Worm (Caenorhabditis elegans) whole organism, young adult: ENCODE results near the gene eff-1.

Experiments used
- B0035.1 ChIP-seq: sonication (generic microtip); optimal IDR thresholded peaks from 2 replicates; lab custom pipeline; 2016; ENCODE audit warnings: missing genetic modification characterization, mild to moderate bottlenecking, missing compliant biosample characterization, missing genotype, missing genetic modification reagents
- B0336.3 ChIP-seq: fragments of 200-800 bp; sonication (Bioruptor generic); IDR thresholded peaks from 2 replicates; pipeline ENCODE4 v1.3.6; 2022; ENCODE audit warnings: missing genetic modification characterization, missing compliant biosample characterization
- C17E4.6 ChIP-seq: fragments of 200-800 bp; sonication (Bioruptor generic); IDR thresholded peaks from 2 replicates; pipeline ENCODE4 v1.3.6; 2022; ENCODE audit warnings: missing genetic modification reagents, missing genetic modification characterization, missing compliant biosample characterization
- F10E7.11 ChIP-seq: sonication (generic microtip); optimal IDR thresholded peaks from 2 replicates; lab custom pipeline; 2017; ENCODE audit warnings: mild to moderate bottlenecking, missing genetic modification characterization, moderate library complexity, missing compliant biosample characterization
- F22D6.2 ChIP-seq: sonication (generic microtip); optimal IDR thresholded peaks from 2 replicates; lab custom pipeline; 2016; ENCODE audit warnings: mild to moderate bottlenecking, missing genetic modification characterization, missing compliant biosample characterization
- F33H1.4 ChIP-seq: fragments of 200-800 bp; sonication (Bioruptor generic); IDR thresholded peaks from 2 replicates; pipeline ENCODE4 v1.3.6; 2022; ENCODE audit warnings: missing genetic modification reagents, missing genetic modification characterization, missing compliant biosample characterization
- F52B5.7 ChIP-seq: sonication (generic microtip); optimal IDR thresholded peaks from 2 replicates; lab custom pipeline; 2016; ENCODE audit warnings: mild to moderate bottlenecking, missing genetic modification characterization, missing compliant biosample characterization
- F57A8.1 ChIP-seq: fragments of 200-800 bp; sonication (Bioruptor generic); optimal IDR thresholded peaks from 2 replicates; lab custom pipeline; 2018; ENCODE audit warnings: mild to moderate bottlenecking, missing genetic modification characterization, moderate library complexity, missing compliant biosample characterization
- Y53F4B.3 ChIP-seq: fragments of 200-800 bp; sonication (Bioruptor generic); IDR thresholded peaks from 2 replicates; pipeline ENCODE4 v1.3.6; 2022; ENCODE audit warnings: missing genetic modification reagents, missing genetic modification characterization, missing compliant biosample characterization
- aptf-2 ChIP-seq: fragments of 200-800 bp; sonication (Bioruptor generic); conservative IDR thresholded peaks from 2 replicates; pipeline ENCODE4 v1.3.6; 2022; ENCODE audit warnings: missing genetic modification reagents, missing genetic modification characterization, missing compliant biosample characterization
- atf-7 ChIP-seq: sonication (generic microtip); optimal IDR thresholded peaks from 2 replicates; lab custom pipeline; 2017; ENCODE audit warnings: mild to moderate bottlenecking, missing genetic modification characterization, missing compliant biosample characterization
- athp-1 ChIP-seq: sonication (generic microtip); optimal IDR thresholded peaks from 2 replicates; lab custom pipeline; 2017; ENCODE audit warnings: mild to moderate bottlenecking, missing genetic modification characterization, missing compliant biosample characterization
- attf-3 ChIP-seq: fragments of 200-800 bp; sonication (Bioruptor generic); conservative IDR thresholded peaks from 2 replicates; pipeline ENCODE4 v1.3.6; 2022; ENCODE audit warnings: missing genetic modification reagents, missing genetic modification characterization, missing compliant biosample characterization
- bed-1 ChIP-seq: fragments of 200-800 bp; sonication (Bioruptor generic); IDR thresholded peaks from 2 replicates; pipeline ENCODE4 v1.3.6; 2022; ENCODE audit warnings: missing genetic modification reagents, missing genetic modification characterization, missing compliant biosample characterization
- ceh-58 ChIP-seq: fragments of 200-800 bp; sonication (Bioruptor generic); IDR thresholded peaks from 2 replicates; pipeline ENCODE4 v1.3.6; 2022; ENCODE audit warnings: missing genetic modification characterization, missing compliant biosample characterization
- ceh-91 ChIP-seq: fragments of 200-800 bp; sonication (Bioruptor generic); IDR thresholded peaks from 2 replicates; pipeline ENCODE4 v1.3.6; 2022; ENCODE audit warnings: missing genetic modification reagents, missing genetic modification characterization, missing compliant biosample characterization
- dox-1 ChIP-seq: fragments of 200-800 bp; sonication (Bioruptor generic); IDR thresholded peaks from 2 replicates; pipeline ENCODE4 v1.3.6; 2022; ENCODE audit warnings: missing genetic modification reagents, missing genetic modification characterization, missing compliant biosample characterization
- efl-1 ChIP-seq: fragments of 150-350 bp; optimal IDR thresholded peaks from 2 replicates; lab custom pipeline; 2014; ENCODE audit warnings: missing biosample characterization, missing genetic modification reagents, missing genetic modification characterization
- egrh-3 ChIP-seq: fragments of 200-800 bp; sonication (Bioruptor generic); IDR thresholded peaks from 2 replicates; pipeline ENCODE4 v1.3.6; 2022; ENCODE audit warnings: missing genetic modification reagents, missing genetic modification characterization, missing compliant biosample characterization
- ekl-4 ChIP-seq: fragments of 200-800 bp; sonication (Bioruptor generic); IDR thresholded peaks from 2 replicates; pipeline ENCODE4 v1.3.6; 2022; ENCODE audit warnings: missing genetic modification reagents, missing genetic modification characterization, missing compliant biosample characterization
- ets-4 ChIP-seq: fragments of 200-800 bp; sonication (Bioruptor generic); optimal IDR thresholded peaks from 2 replicates; lab custom pipeline; 2018; ENCODE audit warnings: mild to moderate bottlenecking, missing genetic modification characterization, missing compliant biosample characterization
- hlh-26 ChIP-seq: fragments of 200-800 bp; sonication (Bioruptor generic); conservative IDR thresholded peaks from 2 replicates; pipeline ENCODE4 v1.3.6; 2022; ENCODE audit warnings: missing genetic modification reagents, missing genetic modification characterization, missing compliant biosample characterization
- hrde-1 ChIP-seq: sonication (generic microtip); optimal IDR thresholded peaks from 2 replicates; lab custom pipeline; 2016; ENCODE audit warnings: missing genetic modification characterization, mild to moderate bottlenecking, missing compliant biosample characterization, moderate library complexity, missing genotype, missing genetic modification reagents, borderline replicate concordance
- lag-1 ChIP-seq: fragments of 200-800 bp; sonication (Bioruptor generic); IDR thresholded peaks from 2 replicates; pipeline ENCODE4 v1.3.6; 2022; ENCODE audit warnings: missing genetic modification reagents, missing genetic modification characterization, missing compliant biosample characterization
- let-607 ChIP-seq, 2 experiments: fragments of 200-800 bp in 1 of 2; sonication (Bioruptor generic) in 1 of 2; sonication (generic microtip) in 1 of 2; optimal IDR thresholded peaks; 2 replicates each; lab custom pipeline; 2016 to 2018; ENCODE audit warnings: mild to moderate bottlenecking in 2 of 2, missing compliant biosample characterization in 2 of 2, missing genetic modification characterization in 2 of 2, moderate library complexity in 2 of 2, missing genotype in 1 of 2
- lin-40 ChIP-seq: sonication (generic microtip); optimal IDR thresholded peaks from 2 replicates; lab custom pipeline; 2016; ENCODE audit warnings: missing genetic modification characterization, mild to moderate bottlenecking, missing compliant biosample characterization, missing genotype, missing genetic modification reagents
- lin-54 ChIP-seq: fragments of 200-800 bp; sonication (Bioruptor generic); optimal IDR thresholded peaks from 2 replicates; lab custom pipeline; 2018; ENCODE audit warnings: mild to moderate bottlenecking, missing genetic modification characterization, missing compliant biosample characterization
- mxl-1 ChIP-seq: sonication (generic microtip); optimal IDR thresholded peaks from 2 replicates; lab custom pipeline; 2016; ENCODE audit warnings: missing genetic modification characterization, missing compliant biosample characterization
- nfyb-1 ChIP-seq: fragments of 200-800 bp; sonication (Bioruptor generic); IDR thresholded peaks from 2 replicates; pipeline ENCODE4 v1.3.6; 2022; ENCODE audit warnings: missing genetic modification reagents, missing genetic modification characterization, missing compliant biosample characterization
- nhr-27 ChIP-seq: fragments of 200-800 bp; sonication (Bioruptor generic); optimal IDR thresholded peaks from 2 replicates; lab custom pipeline; 2018; ENCODE audit warnings: mild to moderate bottlenecking, missing genetic modification characterization, moderate library complexity, missing compliant biosample characterization
- nhr-80 ChIP-seq: sonication (generic microtip); optimal IDR thresholded peaks from 2 replicates; lab custom pipeline; 2016; ENCODE audit warnings: missing genetic modification characterization, missing compliant biosample characterization
- nhr-90 ChIP-seq: sonication (generic microtip); optimal IDR thresholded peaks from 2 replicates; lab custom pipeline; 2016; ENCODE audit warnings: missing genotype, mild to moderate bottlenecking, missing genetic modification characterization, missing compliant biosample characterization
- snpc-1.3 ChIP-seq: sonication (generic microtip); optimal IDR thresholded peaks from 2 replicates; lab custom pipeline; 2017; ENCODE audit warnings: missing genetic modification characterization, mild to moderate bottlenecking, missing compliant biosample characterization, antibody characterized with exemption, moderate library complexity, missing genotype, missing genetic modification reagents; ENCODE audit not compliant: insufficient read depth
- snpc-3.4 ChIP-seq: sonication (generic microtip); optimal IDR thresholded peaks from 2 replicates; lab custom pipeline; 2017; ENCODE audit warnings: missing genetic modification characterization, mild to moderate bottlenecking, missing compliant biosample characterization, antibody characterized with exemption, moderate library complexity, missing genotype, missing genetic modification reagents
- sptf-2 ChIP-seq: fragments of 200-800 bp; sonication (Bioruptor generic); optimal IDR thresholded peaks from 2 replicates; lab custom pipeline; 2018; ENCODE audit warnings: mild to moderate bottlenecking, missing genetic modification characterization, missing compliant biosample characterization
- tbx-9 ChIP-seq: sonication (generic microtip); optimal IDR thresholded peaks from 2 replicates; lab custom pipeline; 2016; ENCODE audit warnings: borderline replicate concordance, missing genetic modification characterization, inconsistent platforms, missing compliant biosample characterization
- xnd-1 ChIP-seq: sonication (generic microtip); optimal IDR thresholded peaks from 2 replicates; lab custom pipeline; 2016; ENCODE audit warnings: missing genotype, missing genetic modification reagents, missing genetic modification characterization, missing compliant biosample characterization
- zfh-2 ChIP-seq: fragments of 200-800 bp; sonication (Bioruptor generic); conservative IDR thresholded peaks from 2 replicates; pipeline ENCODE4 v1.3.6; 2022; ENCODE audit warnings: missing genetic modification reagents, missing genetic modification characterization, missing compliant biosample characterization
- ztf-22 ChIP-seq: fragments of 200-800 bp; sonication (Bioruptor generic); optimal IDR thresholded peaks from 2 replicates; lab custom pipeline; 2018; ENCODE audit warnings: mild to moderate bottlenecking, missing genetic modification characterization, moderate library complexity, missing compliant biosample characterization

eff-1 gene

DNA sequence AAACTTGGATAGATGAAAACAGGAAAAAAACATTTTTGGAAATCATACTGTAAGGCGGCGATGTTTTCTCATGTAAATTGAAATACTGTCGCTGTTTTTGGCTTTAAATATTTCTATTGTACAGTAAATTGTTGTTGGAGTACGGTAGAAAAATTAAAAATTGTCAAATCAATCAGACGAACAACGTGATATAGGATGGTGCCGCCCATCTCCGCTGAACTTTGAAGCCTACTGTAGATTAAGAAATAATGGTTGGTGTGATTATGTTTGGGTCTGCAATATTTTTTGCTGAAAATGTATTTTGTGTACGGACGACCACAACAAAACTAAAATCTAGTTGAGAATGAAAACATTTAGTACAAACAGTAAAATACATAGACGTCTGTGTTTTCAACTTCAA lies 39.1 kb downstream of the eff-1 start:
- peak; percentile 6 for TF ChIP-seq nhr-80
- no peak for TF ChIP-seq attf-3 (GFP tag; lab: Robert Waterston, UW)

DNA sequence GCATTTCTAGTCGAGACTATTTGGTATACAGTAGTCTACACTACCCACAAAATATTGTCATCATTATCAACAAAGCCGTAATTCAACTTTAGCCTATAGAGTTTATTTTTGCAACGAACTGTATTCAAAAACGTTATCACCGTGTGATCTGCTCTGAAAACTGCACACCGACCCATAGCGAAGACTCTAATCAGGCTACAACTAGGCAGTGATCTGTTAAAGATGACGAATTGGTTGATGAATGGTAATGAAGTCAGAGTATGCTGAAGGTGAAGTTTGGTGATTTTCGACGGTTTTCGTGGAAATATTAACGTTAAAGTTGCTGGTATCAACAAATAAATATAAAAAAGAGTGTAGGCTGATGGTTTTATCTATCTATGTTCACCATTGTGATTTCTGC lies 40.4 kb downstream of the eff-1 start:
- TF ChIP-seq F52B5.7 (no peak), mxl-1 (no peak), tbx-9 (no peak), egrh-3 (GFP tag; lab: Robert Waterston, UW) (no peak), dox-1 (GFP tag; lab: Robert Waterston, UW) (peak; percentile 32; the same call in 1 of the 2 replicates), ceh-91 (no peak), F57A8.1 (no peak), lag-1 (GFP tag; lab: Robert Waterston, UW) (no peak), nhr-80 (peak; percentile 74), atf-7 (peak; percentile 76), attf-3 (GFP tag; lab: Robert Waterston, UW) (no peak), lin-54 (GFP tag; lab: Kevin White, UChicago) (no peak), hlh-26 (GFP tag; lab: Robert Waterston, UW) (no peak), athp-1 (no peak), bed-1 (GFP tag; lab: Robert Waterston, UW) (no peak), efl-1 (GFP tag; lab: Kevin White, UChicago) (no peak), F10E7.11 (tag; lab: Kevin White, UChicago) (no peak), sptf-2 (no peak), hrde-1 (tag; lab: Kevin White, UChicago) (no peak), ceh-58 (GFP tag; lab: Robert Waterston, UW) (no peak), snpc-3.4 (tag; lab: Kevin White, UChicago) (no peak)

DNA sequence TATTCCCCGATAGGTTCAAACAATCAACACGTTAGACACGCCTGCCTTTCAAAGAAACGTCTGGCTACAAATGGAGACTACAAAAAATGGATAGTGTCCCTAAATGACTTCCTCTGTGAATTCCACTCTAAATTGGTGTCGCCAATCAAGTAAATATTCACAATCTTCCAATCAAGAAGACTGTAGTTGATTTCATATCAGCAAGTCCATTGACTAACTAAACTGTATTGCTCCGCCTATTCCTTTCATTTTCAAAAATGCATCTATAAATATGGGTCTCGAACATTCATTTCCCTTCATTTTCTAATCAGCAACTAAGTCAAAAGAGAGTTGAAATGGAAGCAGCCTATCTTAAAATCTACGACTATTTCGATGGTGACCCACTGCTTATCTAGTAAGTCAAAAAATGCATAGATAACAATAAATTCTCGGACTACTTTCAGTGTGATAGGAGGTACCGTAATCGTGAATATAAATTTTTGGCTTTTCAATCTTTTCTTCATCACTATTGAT lies 41.6 kb downstream of the eff-1 start, which contains the start of gene drd-1:
drd-1 (plus strand) TSS at position 51 of the 513 bp plus-strand sequence.
- TF ChIP-seq B0336.3 (0 out of 2 replicates have a peak, but pooled peaks have one; percentile 25), nfyb-1 (GFP tag; lab: Robert Waterston, UW) (0 out of 2 replicates have a peak, but pooled peaks have one; percentile 27), zfh-2 (GFP tag; lab: Robert Waterston, UW) (no peak), B0035.1 (no peak), F22D6.2 (tag; lab: Kevin White, UChicago) (peak; percentile 24), atf-7 (peak; percentile 57), ztf-22 (GFP tag; lab: Kevin White, UChicago) (peak; percentile 69), lin-40 (tag; lab: Kevin White, UChicago) (peak; percentile 2), C17E4.6 (GFP tag; lab: Robert Waterston, UW) (no peak), ets-4 (GFP tag; lab: Kevin White, UChicago) (peak; percentile 73), let-607 (tag; optimal IDR thresholded peaks at IDR 0.05; lab: Kevin White, UChicago) (peak in 1 of 2 experiments; percentile 40), nhr-90 (tag; lab: Kevin White, UChicago) (peak; percentile 27), nhr-80 (peak; percentile 96)

DNA sequence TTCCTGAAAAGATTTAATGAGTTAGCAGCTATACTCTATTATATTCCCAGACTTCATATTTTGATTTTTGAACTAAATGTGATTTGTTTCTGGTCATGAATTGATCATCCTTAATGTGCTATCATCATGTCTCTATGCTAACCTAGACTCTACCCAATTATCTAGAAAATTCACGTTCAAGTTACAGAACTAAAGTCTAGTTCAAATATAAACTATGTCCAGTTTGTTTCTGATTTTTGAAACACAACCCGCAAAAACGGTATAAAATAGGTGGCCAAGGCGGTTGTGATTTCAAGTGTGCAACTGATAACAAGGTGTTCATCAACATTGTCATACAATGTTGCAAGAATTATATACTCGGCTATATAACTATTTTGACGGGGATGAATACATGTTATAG lies 44.3 kb downstream of the eff-1 start, which contains the start of gene F49E12.10:
F49E12.10 (plus strand) TSS at position 301 of the 400 bp plus-strand sequence.
- TF ChIP-seq nhr-80 (peak; percentile 27), F33H1.4 (GFP tag; lab: Robert Waterston, UW) (no peak), ekl-4 (GFP tag; lab: Robert Waterston, UW) (no peak), nhr-27 (tag; lab: Kevin White, UChicago) (no peak), Y53F4B.3 (GFP tag; lab: Robert Waterston, UW) (no peak), aptf-2 (no peak), snpc-1.3 (no peak), xnd-1 (no peak)
- TF ChIP-seq, all 124 proteins: peak for 1
